Fruit fly (Drosophila melanogaster) whole organism, wandering third instar larva: ENCODE results near the gene ZnT86D.

Experiments
- Abd-B ChIP-seq: fragments of >200 bp; optimal IDR thresholded peaks from 2 replicates; lab custom pipeline; 2017; ENCODE audit warnings: missing biosample characterization, missing genetic modification characterization
- Hnf4 ChIP-seq: fragments of 200-800 bp; sonication (Bioruptor generic); optimal IDR thresholded peaks from 2 replicates; lab custom pipeline; 2016; ENCODE audit warnings: missing biosample characterization, mild to moderate bottlenecking, missing genetic modification characterization
- Jra ChIP-seq: sonication (Bioruptor generic); optimal IDR thresholded peaks from 2 replicates; lab custom pipeline; 2016; ENCODE audit warnings: missing biosample characterization, missing genetic modification characterization
- Sp1 ChIP-seq: fragments of 200-800 bp; sonication (Bioruptor generic); optimal IDR thresholded peaks from 3 replicates; lab custom pipeline; 2019; ENCODE audit warnings: missing biosample characterization, mild to moderate bottlenecking, missing genetic modification characterization, moderate library complexity
- brk ChIP-seq: fragments of 200-800 bp; sonication (Bioruptor generic); optimal IDR thresholded peaks from 2 replicates; lab custom pipeline; 2016; ENCODE audit warnings: missing biosample characterization, mild to moderate bottlenecking, missing genetic modification characterization
- fru ChIP-seq: fragments of 200-800 bp; sonication (Bioruptor generic); optimal IDR thresholded peaks from 3 replicates; lab custom pipeline; 2016; ENCODE audit warnings: missing biosample characterization, mild to moderate bottlenecking, missing genetic modification characterization
- h ChIP-seq: fragments of 200-800 bp; sonication (Bioruptor generic); optimal IDR thresholded peaks from 3 replicates; lab custom pipeline; 2016; ENCODE audit warnings: missing biosample characterization, mild to moderate bottlenecking, missing genetic modification characterization

dm6 chr3R:11257537-11257936 lies 43.2 kb upstream of the ZnT86D start:
- no peak for TF ChIP-seq fru
- TF ChIP-seq brk (GFP tag; lab: Kevin White, UChicago), result no peak
- TF ChIP-seq Sp1 (GFP tag; lab: Kevin White, UChicago), result no peak
- no peak for TF ChIP-seq Hnf4 (GFP tag; lab: Kevin White, UChicago)
- TF ChIP-seq Abd-B (GFP tag; lab: Kevin White, UChicago), result no peak
- TF ChIP-seq Jra, result no peak
- no peak for TF ChIP-seq h (GFP tag; lab: Kevin White, UChicago)
